Worm (Caenorhabditis elegans) whole organism, late embryonic: ENCODE data around the gene C14C6.13.

Source experiments
- C38D4.7 ChIP-seq: fragments of 200-800 bp; sonication (Bioruptor generic); optimal IDR thresholded peaks from 2 replicates; lab custom pipeline; 2018; ENCODE audit warnings: mild to moderate bottlenecking, missing genetic modification characterization, moderate library complexity, missing compliant biosample characterization
- K02D7.2 ChIP-seq: sonication (generic microtip); optimal IDR thresholded peaks from 2 replicates; lab custom pipeline; 2017; ENCODE audit warnings: mild to moderate bottlenecking, missing genetic modification characterization, missing compliant biosample characterization
- ahr-1 ChIP-seq: sonication (generic microtip); optimal IDR thresholded peaks from 2 replicates; lab custom pipeline; 2016; ENCODE audit warnings: missing genetic modification characterization, missing compliant biosample characterization
- ceh-18 ChIP-seq: sonication (generic microtip); optimal IDR thresholded peaks from 2 replicates; lab custom pipeline; 2016; ENCODE audit warnings: missing genetic modification characterization, missing compliant biosample characterization
- ceh-22 ChIP-seq: sonication (generic microtip); optimal IDR thresholded peaks from 2 replicates; lab custom pipeline; 2017; ENCODE audit warnings: missing biosample characterization, missing genetic modification characterization
- ceh-24 ChIP-seq: sonication (generic microtip); optimal IDR thresholded peaks from 2 replicates; lab custom pipeline; 2016; ENCODE audit warnings: mild to moderate bottlenecking, missing genetic modification characterization, missing compliant biosample characterization
- ceh-30 ChIP-seq: fragments of 150-350 bp; optimal IDR thresholded peaks from 2 replicates; lab custom pipeline; 2014; ENCODE audit warnings: missing biosample characterization, missing genetic modification characterization
- ceh-34 ChIP-seq: sonication (generic microtip); optimal IDR thresholded peaks from 2 replicates; lab custom pipeline; 2016; ENCODE audit warnings: mild to moderate bottlenecking, missing genetic modification characterization, missing compliant biosample characterization
- ceh-9 ChIP-seq: sonication (generic microtip); optimal IDR thresholded peaks from 2 replicates; lab custom pipeline; 2016; ENCODE audit warnings: mild to moderate bottlenecking, missing genetic modification characterization, inconsistent platforms, missing compliant biosample characterization
- che-1 ChIP-seq: sonication (generic microtip); optimal IDR thresholded peaks from 2 replicates; lab custom pipeline; 2016; ENCODE audit warnings: mild to moderate bottlenecking, missing genetic modification characterization, missing compliant biosample characterization
- dmd-4 ChIP-seq: sonication (generic microtip); optimal IDR thresholded peaks from 2 replicates; lab custom pipeline; 2016; ENCODE audit warnings: borderline replicate concordance, missing genetic modification characterization, missing compliant biosample characterization
- eyg-1 ChIP-seq: sonication (generic microtip); optimal IDR thresholded peaks from 2 replicates; lab custom pipeline; 2016; ENCODE audit warnings: missing genotype, missing genetic modification characterization, missing compliant biosample characterization
- fkh-6 ChIP-seq: sonication (generic microtip); optimal IDR thresholded peaks from 2 replicates; lab custom pipeline; 2016; ENCODE audit warnings: missing genetic modification characterization, missing compliant biosample characterization
- gmeb-2 ChIP-seq: sonication (generic microtip); optimal IDR thresholded peaks from 2 replicates; lab custom pipeline; 2016; ENCODE audit warnings: missing genetic modification characterization, inconsistent platforms, missing compliant biosample characterization
- hlh-13 ChIP-seq: fragments of 200-800 bp; sonication (Bioruptor generic); optimal IDR thresholded peaks from 2 replicates; lab custom pipeline; 2018; ENCODE audit warnings: mild to moderate bottlenecking, missing genetic modification characterization, missing compliant biosample characterization
- hlh-30 ChIP-seq: sonication (generic microtip); optimal IDR thresholded peaks from 2 replicates; lab custom pipeline; 2017; ENCODE audit warnings: antibody characterized with exemption, missing genetic modification characterization, missing compliant biosample characterization; ENCODE audit not compliant: insufficient read depth
- hlh-6 ChIP-seq: sonication (generic microtip); optimal IDR thresholded peaks from 2 replicates; lab custom pipeline; 2016; ENCODE audit warnings: missing genotype, missing genetic modification characterization, missing compliant biosample characterization
- hlh-8 ChIP-seq: sonication (generic microtip); optimal IDR thresholded peaks from 2 replicates; lab custom pipeline; 2016; ENCODE audit warnings: missing genotype, missing genetic modification characterization, missing compliant biosample characterization
- nfya-1 ChIP-seq: sonication (generic microtip); optimal IDR thresholded peaks from 2 replicates; lab custom pipeline; 2017; ENCODE audit warnings: missing genetic modification characterization, mild to moderate bottlenecking, missing compliant biosample characterization, antibody characterized with exemption, moderate library complexity
- nhr-11 ChIP-seq: fragments of 150-350 bp; optimal IDR thresholded peaks from 2 replicates; lab custom pipeline; 2014; ENCODE audit warnings: missing biosample characterization, missing genetic modification characterization
- nhr-232 ChIP-seq: sonication (generic microtip); optimal IDR thresholded peaks from 2 replicates; lab custom pipeline; 2016; ENCODE audit warnings: missing genetic modification characterization, missing compliant biosample characterization
- npax-4 ChIP-seq: sonication (generic microtip); optimal IDR thresholded peaks from 2 replicates; lab custom pipeline; 2016; ENCODE audit warnings: missing genetic modification characterization, missing compliant biosample characterization
- pag-3 ChIP-seq: sonication (generic microtip); optimal IDR thresholded peaks from 2 replicates; lab custom pipeline; 2016; ENCODE audit warnings: missing compliant biosample characterization, missing genetic modification characterization, borderline replicate concordance
- pax-1 ChIP-seq: fragments of 150-350 bp; optimal IDR thresholded peaks from 2 replicates; lab custom pipeline; 2014; ENCODE audit warnings: missing biosample characterization, missing genetic modification characterization
- pha-2 ChIP-seq: sonication (generic microtip); optimal IDR thresholded peaks from 2 replicates; lab custom pipeline; 2017; ENCODE audit warnings: mild to moderate bottlenecking, missing genetic modification characterization, missing compliant biosample characterization
- sox-2 ChIP-seq: fragments of 200-800 bp; sonication (Bioruptor generic); IDR thresholded peaks from 2 replicates; pipeline ENCODE4 v1.3.6; 2022; ENCODE audit warnings: missing genetic modification reagents, missing genetic modification characterization, missing compliant biosample characterization
- syd-9 ChIP-seq: sonication (generic microtip); optimal IDR thresholded peaks from 2 replicates; lab custom pipeline; 2016; ENCODE audit warnings: mild to moderate bottlenecking, missing genetic modification characterization, moderate library complexity, missing compliant biosample characterization
- tbx-2 ChIP-seq: sonication (generic microtip); optimal IDR thresholded peaks from 2 replicates; lab custom pipeline; 2016; ENCODE audit warnings: missing genetic modification characterization, missing compliant biosample characterization
- ttx-3 ChIP-seq: sonication (generic microtip); optimal IDR thresholded peaks from 2 replicates; lab custom pipeline; 2016; ENCODE audit warnings: missing genetic modification reagents, missing genetic modification characterization, missing compliant biosample characterization
- unc-3 ChIP-seq, 2 experiments: fragments of 200-800 bp in 1 of 2; sonication (Bioruptor generic) in 1 of 2; sonication (generic microtip) in 1 of 2; conservative IDR thresholded peaks in 1 of 2; optimal IDR thresholded peaks in 1 of 2; 2 replicates each; pipeline versions ENCODE4 v1.3.6 to Lab custom; 2016 to 2022; ENCODE audit warnings: missing compliant biosample characterization in 2 of 2, missing genetic modification characterization in 2 of 2, missing genetic modification reagents in 1 of 2
- unc-55 ChIP-seq: sonication (generic microtip); optimal IDR thresholded peaks from 2 replicates; lab custom pipeline; 2017; ENCODE audit warnings: missing biosample characterization, missing genetic modification reagents, missing genetic modification characterization
- unc-86 ChIP-seq: sonication (generic microtip); optimal IDR thresholded peaks from 2 replicates; lab custom pipeline; 2016; ENCODE audit warnings: missing genetic modification characterization, missing compliant biosample characterization
- zip-5 ChIP-seq: sonication (generic microtip); optimal IDR thresholded peaks from 2 replicates; lab custom pipeline; 2016; ENCODE audit warnings: missing genetic modification characterization, missing compliant biosample characterization
- ztf-16 ChIP-seq: sonication (generic microtip); optimal IDR thresholded peaks from 2 replicates; lab custom pipeline; 2017; ENCODE audit warnings: missing genetic modification characterization, missing compliant biosample characterization

Gene C14C6.13

DNA sequence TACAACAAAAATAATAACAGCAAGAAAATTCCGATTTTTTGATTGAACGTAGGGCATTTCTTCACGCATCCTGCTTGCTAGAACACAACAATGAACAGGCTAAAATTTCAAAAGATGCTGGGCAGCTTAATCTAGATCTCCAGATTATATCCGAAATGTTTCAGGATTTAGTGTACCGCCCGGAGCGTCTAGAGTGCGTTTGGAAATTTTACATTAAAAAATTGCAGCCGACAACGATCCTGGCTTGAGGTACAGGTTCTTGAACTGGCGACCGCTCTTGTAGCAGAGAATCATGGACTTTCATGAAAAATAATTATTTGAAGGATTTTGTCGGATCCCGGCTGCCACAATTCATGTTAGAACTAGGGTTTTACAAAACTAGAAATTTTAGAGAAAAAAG is 26.6 kb downstream of the C14C6.13 start, which contains the start of gene C14C6.6:
Gene C14C6.6, minus strand, starts transcription at position 101 of the 400 bp plus-strand sequence.
- no peak for TF ChIP-seq nhr-11 (tag; lab: Kevin White, UChicago)
- no peak for TF ChIP-seq tbx-2 (tag; lab: Kevin White, UChicago)
- TF ChIP-seq ceh-18 (tag; lab: Kevin White, UChicago) = no peak
- TF ChIP-seq ahr-1 (tag; lab: Kevin White, UChicago) = no peak
- TF ChIP-seq ttx-3 (tag; lab: Kevin White, UChicago) = no peak
- no peak for TF ChIP-seq C38D4.7
- no peak for TF ChIP-seq pag-3 (tag; lab: Kevin White, UChicago)
- no peak for TF ChIP-seq ceh-24 (tag; lab: Kevin White, UChicago)
- TF ChIP-seq unc-3 (GFP tag; conservative IDR thresholded peaks at IDR 0.05; lab: Robert Waterston, UW) = no peak
- TF ChIP-seq unc-3 (tag; optimal IDR thresholded peaks at IDR 0.05; lab: Kevin White, UChicago) = no peak
- no peak for TF ChIP-seq ceh-22
- no peak for TF ChIP-seq unc-86 (tag; lab: Kevin White, UChicago)

DNA sequence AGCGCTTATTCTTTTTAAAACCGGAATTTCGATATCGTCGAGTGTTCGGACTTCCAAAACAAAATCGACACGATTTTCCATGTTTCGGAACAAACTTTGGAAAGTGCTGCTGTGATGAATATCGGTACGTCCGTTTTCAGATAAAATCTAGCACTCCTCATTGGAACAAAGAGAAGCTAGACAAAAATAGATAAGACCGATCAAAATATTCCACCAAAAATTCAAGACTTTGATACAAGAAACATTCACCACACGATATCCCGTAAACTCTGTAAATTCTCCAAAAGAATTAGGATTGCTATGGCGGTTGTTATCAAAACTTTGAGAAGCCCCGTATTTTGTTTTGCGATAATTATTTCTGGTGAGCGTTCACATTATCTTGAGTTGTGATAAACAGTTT is 31.4 kb downstream of the C14C6.13 start, which contains the start of gene C14C6.3:
Gene C14C6.3, plus strand, starts transcription at position 301 of the 400 bp plus-strand sequence.
- TF ChIP-seq gmeb-2 (tag; lab: Kevin White, UChicago) = no peak
- no peak for TF ChIP-seq K02D7.2
- no peak for TF ChIP-seq unc-55 (GFP tag; lab: Kevin White, UChicago)
- no peak for TF ChIP-seq ceh-34 (tag; lab: Kevin White, UChicago)
- no peak for TF ChIP-seq pax-1 (tag; lab: Kevin White, UChicago)
- no peak for TF ChIP-seq che-1 (tag; lab: Kevin White, UChicago)
- TF ChIP-seq ceh-24 (tag; lab: Kevin White, UChicago) = no peak
- no peak for TF ChIP-seq ceh-9 (tag; lab: Kevin White, UChicago)
- no peak for TF ChIP-seq C38D4.7
- TF ChIP-seq nfya-1 = no peak
- no peak for TF ChIP-seq nhr-232 (tag; lab: Kevin White, UChicago)
- no peak for TF ChIP-seq zip-5
- no peak for TF ChIP-seq fkh-6 (tag; lab: Kevin White, UChicago)

DNA sequence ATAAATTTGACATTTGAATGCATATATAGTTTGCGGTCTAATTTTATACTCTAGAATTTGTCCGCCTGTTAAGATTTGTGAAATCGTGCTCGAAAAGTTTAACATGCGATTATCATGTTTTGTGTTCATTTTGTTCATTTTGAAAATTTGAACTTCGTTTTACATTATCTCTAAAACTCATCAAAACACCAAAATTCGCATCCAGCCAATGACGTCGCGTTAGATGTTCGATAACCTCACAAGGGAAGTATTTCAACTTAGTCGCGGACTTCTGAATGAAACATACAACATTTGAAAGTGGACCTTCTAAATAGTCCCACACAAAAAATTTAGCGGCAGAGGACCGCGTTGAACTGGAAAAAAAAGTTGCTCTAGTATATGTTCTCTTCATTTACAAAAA is 33.1 kb downstream of the C14C6.13 start:
- TF ChIP-seq nhr-232 (tag; lab: Kevin White, UChicago) (no peak), sox-2 (GFP tag; lab: Robert Waterston, UW) (no peak), hlh-30 (tag; lab: Kevin White, UChicago) (no peak)

DNA sequence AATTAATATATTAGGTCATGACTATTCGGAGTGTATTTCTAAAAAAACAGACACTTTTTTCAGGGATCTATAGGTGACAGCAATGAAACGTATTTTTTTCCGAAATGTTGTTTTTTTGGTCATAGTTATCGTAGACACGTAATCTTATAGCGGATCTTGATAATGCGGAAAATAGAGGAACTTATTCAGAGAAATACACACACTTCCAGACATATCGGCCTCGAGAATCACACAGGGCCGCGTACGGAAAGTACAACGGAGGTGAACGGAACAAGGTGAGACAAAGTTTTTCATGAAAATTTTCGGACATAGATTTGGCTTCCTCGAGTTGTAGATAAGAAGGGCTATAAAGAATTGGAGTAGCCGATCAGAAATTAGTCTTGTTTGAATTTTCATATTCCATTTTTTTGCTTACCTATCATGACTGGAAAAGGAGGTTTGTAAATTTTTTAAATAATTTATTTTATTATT is 35.5 kb downstream of the C14C6.13 start, which contains the start of gene nhr-155:
Gene nhr-155, plus strand, starts transcription at position 421 of the 471 bp plus-strand sequence.
- no peak for TF ChIP-seq syd-9
- TF ChIP-seq ceh-24 (tag; lab: Kevin White, UChicago) = no peak
- TF ChIP-seq ceh-30 = no peak

DNA sequence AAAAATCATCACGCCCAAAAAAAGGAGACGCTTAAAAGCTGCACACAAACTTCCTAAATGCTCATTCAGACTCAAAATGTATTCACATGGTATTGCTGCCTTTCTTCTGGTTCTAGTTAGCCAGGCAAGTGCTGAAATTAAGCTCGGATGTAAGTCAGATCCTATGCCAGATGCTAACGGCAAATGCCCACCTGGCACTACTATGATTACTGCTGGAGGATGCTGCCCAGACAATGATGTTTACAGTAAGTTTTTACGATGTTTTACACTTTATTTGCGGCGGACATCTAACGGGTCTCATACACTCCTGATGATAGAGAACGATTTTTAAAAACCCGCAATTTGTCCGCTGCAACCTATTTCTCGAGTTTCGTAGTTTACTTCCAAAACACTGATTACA is 38.0 kb downstream of the C14C6.13 start, which contains the start of gene C14C6.5:
Gene C14C6.5, plus strand, starts transcription at position 58 of the 400 bp plus-strand sequence.
- TF ChIP-seq hlh-13 (GFP tag; lab: Kevin White, UChicago) (no peak), gmeb-2 (tag; lab: Kevin White, UChicago) (no peak), hlh-8 (tag; lab: Kevin White, UChicago) (no peak), hlh-6 (tag; lab: Kevin White, UChicago) (no peak), dmd-4 (tag; lab: Kevin White, UChicago) (no peak), pag-3 (tag; lab: Kevin White, UChicago) (no peak), hlh-30 (tag; lab: Kevin White, UChicago) (no peak), unc-55 (GFP tag; lab: Kevin White, UChicago) (no peak), ahr-1 (tag; lab: Kevin White, UChicago) (no peak), pha-2 (tag; lab: Kevin White, UChicago) (no peak), ztf-16 (no peak), eyg-1 (tag; lab: Kevin White, UChicago) (no peak), npax-4 (tag; lab: Kevin White, UChicago) (no peak)
- TF ChIP-seq, all 69 proteins: peak for 0
